Fruit fly (Drosophila melanogaster): ENCODE data around the gene CG3513.

CG3513 gene

DNA sequence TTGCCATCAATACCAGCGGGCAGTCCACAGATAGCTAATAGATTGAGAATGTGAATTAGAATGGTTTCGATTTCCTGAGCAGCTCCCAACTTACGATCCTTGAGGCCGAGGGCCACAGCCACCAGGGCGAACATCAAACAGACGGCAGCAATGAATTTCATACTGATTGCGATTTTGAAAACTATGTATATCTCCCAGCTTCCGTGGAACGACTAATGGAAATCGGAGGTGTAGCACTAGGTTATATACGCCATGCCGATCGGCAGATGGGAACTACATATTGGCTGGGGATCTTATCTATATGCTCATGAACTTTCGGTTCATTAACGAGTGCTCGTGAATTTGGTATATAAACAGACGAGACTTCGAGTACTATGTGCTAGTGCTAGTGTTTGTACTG, 3.5 kb upstream of the CG3513 start, which contains the start of gene IM33:
Gene IM33, minus strand, starts transcription at position 221 of the 400 bp plus-strand sequence.
- TF ChIP-seq HLH106 (tag; optimal IDR thresholded peaks at IDR 0.05) (no peak), Hr78 (GFP tag; optimal IDR thresholded peaks at IDR 0.05) (no peak), tai (GFP tag; optimal IDR thresholded peaks at IDR 0.05) (no peak), Sp1 (GFP tag; optimal IDR thresholded peaks at IDR 0.05) (no peak)

- no peak for TF ChIP-seq woc (GFP tag; optimal IDR thresholded peaks at IDR 0.05)
- TF ChIP-seq Rel (GFP tag; optimal IDR thresholded peaks at IDR 0.05): no peak
- TF ChIP-seq Rel (tag; optimal IDR thresholded peaks at IDR 0.05): peak; percentile 96
Observed at dm6 chr2L:3695361-3695818, 2.4 kb upstream of the CG3513 start, which contains the start of gene CG16713. Gene CG16713 (minus strand): TSS chr2L:3695411.

- no peak for TF ChIP-seq psq (GFP tag; optimal IDR thresholded peaks at IDR 0.05)
- no peak for TF ChIP-seq ey (GFP tag; optimal IDR thresholded peaks at IDR 0.05)
- TF ChIP-seq usp (GFP tag; optimal IDR thresholded peaks at IDR 0.05): no peak
- no peak for TF ChIP-seq dmrt93B (GFP tag; optimal IDR thresholded peaks at IDR 0.05)
- TF ChIP-seq Hnf4 (GFP tag; optimal IDR thresholded peaks at IDR 0.05): no peak
- TF ChIP-seq h (GFP tag; optimal IDR thresholded peaks at IDR 0.05): no peak
- TF ChIP-seq CrebA (GFP tag; optimal IDR thresholded peaks at IDR 0.05; ENCODE audit: borderline replicate concordance): no peak
- no peak for TF ChIP-seq Hr78 (GFP tag; optimal IDR thresholded peaks at IDR 0.05)
- no peak for TF ChIP-seq Dif (GFP tag; optimal IDR thresholded peaks at IDR 0.05; ENCODE audit: partially characterized antibody)
- TF ChIP-seq GATAd (GFP tag; optimal IDR thresholded peaks at IDR 0.05): no peak
- no peak for TF ChIP-seq Sp1 (GFP tag; optimal IDR thresholded peaks at IDR 0.05)
- no peak for TF ChIP-seq fru (GFP tag; optimal IDR thresholded peaks at IDR 0.05)
- no peak for TF ChIP-seq pan (optimal IDR thresholded peaks at IDR 0.05)
- TF ChIP-seq lola (GFP tag; optimal IDR thresholded peaks at IDR 0.05): no peak
- no peak for TF ChIP-seq Hr83 (GFP tag; optimal IDR thresholded peaks at IDR 0.05; ENCODE audit: poor library complexity, severe bottlenecking)
- TF ChIP-seq Myc (optimal IDR thresholded peaks at IDR 0.05): no peak
- no peak for TF ChIP-seq rgr (GFP tag; optimal IDR thresholded peaks at IDR 0.05)
- TF ChIP-seq sage (GFP tag; optimal IDR thresholded peaks at IDR 0.05): no peak
Observed at dm6 chr2L:3694920-3695319, 1.9 kb upstream of the CG3513 start, which contains the start of gene CG43165. Gene CG43165 (minus strand): TSS chr2L:3695020.

- TF ChIP-seq dmrt93B (GFP tag; optimal IDR thresholded peaks at IDR 0.05): no peak
- no peak for TF ChIP-seq CrebA (GFP tag; optimal IDR thresholded peaks at IDR 0.05; ENCODE audit: borderline replicate concordance)
- TF ChIP-seq psq (GFP tag; optimal IDR thresholded peaks at IDR 0.05): no peak
- no peak for TF ChIP-seq lola (GFP tag; optimal IDR thresholded peaks at IDR 0.05)
- no peak for TF ChIP-seq Rel (GFP tag; optimal IDR thresholded peaks at IDR 0.05)
- no peak for TF ChIP-seq Rel (tag; optimal IDR thresholded peaks at IDR 0.05)
- TF ChIP-seq dl (GFP tag; optimal IDR thresholded peaks at IDR 0.05; ENCODE audit: insufficient read depth in 1 of 2, partially characterized antibody in 2 of 2): no peak
- no peak for TF ChIP-seq fru (GFP tag; optimal IDR thresholded peaks at IDR 0.05)
- no peak for TF ChIP-seq Dif (GFP tag; optimal IDR thresholded peaks at IDR 0.05; ENCODE audit: partially characterized antibody)
- TF ChIP-seq sage (GFP tag; optimal IDR thresholded peaks at IDR 0.05): no peak
- no peak for TF ChIP-seq HLH106 (tag; optimal IDR thresholded peaks at IDR 0.05)
- TF ChIP-seq Sp1 (GFP tag; optimal IDR thresholded peaks at IDR 0.05): no peak
- TF ChIP-seq pan (optimal IDR thresholded peaks at IDR 0.05): no peak
- no peak for TF ChIP-seq GATAd (GFP tag; optimal IDR thresholded peaks at IDR 0.05)
- no peak for TF ChIP-seq Hr83 (GFP tag; optimal IDR thresholded peaks at IDR 0.05; ENCODE audit: poor library complexity, severe bottlenecking)
- TF ChIP-seq CG9705 (GFP tag; optimal IDR thresholded peaks at IDR 0.05): no peak
Observed at dm6 chr2L:3693805-3694204, 823 bp upstream of the CG3513 start, which contains the start of gene Acp24A4. Gene Acp24A4 (minus strand): TSS chr2L:3693905.

DNA sequence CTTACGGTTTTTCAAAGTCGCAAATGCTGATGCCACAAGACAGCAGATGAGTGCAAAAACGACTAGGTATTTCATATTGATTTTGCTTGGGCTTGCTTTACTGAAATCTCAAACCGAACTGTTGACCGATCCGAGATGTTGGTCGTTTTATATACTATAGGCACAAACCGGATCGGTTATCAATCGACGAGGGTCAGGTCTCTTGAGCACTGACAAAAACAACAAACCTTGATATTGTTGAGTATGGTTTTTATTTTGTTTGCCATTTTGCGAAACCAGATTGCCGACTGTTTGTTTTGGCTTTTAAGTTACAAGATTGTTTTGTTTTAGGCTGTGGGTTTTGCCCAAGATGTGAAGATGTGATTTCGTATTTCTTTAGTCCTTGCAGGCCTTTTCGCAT, 516 bp downstream of the CG3513 start, which contains the start of gene CG16704:
Gene CG16704, minus strand, starts transcription at position 122 of the 400 bp plus-strand sequence.
- TF ChIP-seq jim (GFP tag; optimal IDR thresholded peaks at IDR 0.05) (no peak), Hr78 (GFP tag; optimal IDR thresholded peaks at IDR 0.05) (no peak), Rel (GFP tag; optimal IDR thresholded peaks at IDR 0.05) (no peak), Rel (tag; optimal IDR thresholded peaks at IDR 0.05) (peak; percentile 23), ey (GFP tag; optimal IDR thresholded peaks at IDR 0.05) (no peak), dmrt93B (GFP tag; optimal IDR thresholded peaks at IDR 0.05) (no peak)

DNA sequence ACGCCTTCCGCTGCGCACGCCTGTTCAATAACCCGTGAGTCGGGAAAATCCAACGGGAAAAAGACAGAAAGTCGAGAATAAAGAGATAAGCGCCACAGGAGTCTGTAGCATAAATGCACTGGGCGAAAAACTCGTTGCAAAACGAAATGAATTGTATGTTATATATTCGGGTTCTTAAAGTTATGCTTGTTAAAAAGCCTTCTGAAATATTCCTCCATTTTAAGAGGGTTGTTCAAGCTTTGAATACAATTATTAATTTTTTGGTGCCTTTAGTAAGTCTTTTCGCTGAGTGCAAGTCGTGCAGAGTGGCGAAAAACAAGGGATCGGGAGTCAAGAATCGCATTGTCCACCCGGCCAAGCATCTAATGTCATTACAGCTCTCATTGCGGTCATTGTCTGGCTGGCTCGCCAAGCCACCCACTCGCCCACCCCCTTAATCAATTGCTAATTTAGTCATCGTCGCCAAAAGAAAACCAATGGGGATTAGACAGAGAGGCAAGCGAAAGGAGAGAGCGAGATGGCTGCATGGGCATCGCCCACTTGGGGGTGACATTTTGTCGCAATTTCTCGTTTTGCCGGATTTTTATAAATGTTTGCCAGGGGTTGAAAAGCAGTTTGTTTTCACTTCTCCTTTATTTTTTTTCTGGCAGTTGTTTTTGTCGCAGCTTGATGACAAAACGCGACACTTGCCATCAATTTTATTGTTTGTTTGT, 7.7 kb downstream of the CG3513 start:
- no peak for TF ChIP-seq foxo (GFP tag; optimal IDR thresholded peaks at IDR 0.05)
- TF ChIP-seq tai (GFP tag; optimal IDR thresholded peaks at IDR 0.05): no peak
- TF ChIP-seq dsf (GFP tag; optimal IDR thresholded peaks at IDR 0.05; ENCODE audit: borderline replicate concordance): no peak
- no peak for TF ChIP-seq sv (GFP tag; optimal IDR thresholded peaks at IDR 0.05)
- no peak for TF ChIP-seq Jra (GFP tag; optimal IDR thresholded peaks at IDR 0.05)
- TF ChIP-seq CrebA (GFP tag; optimal IDR thresholded peaks at IDR 0.05; ENCODE audit: borderline replicate concordance): no peak
- no peak for TF ChIP-seq N (GFP tag; optimal IDR thresholded peaks at IDR 0.05)
- no peak for TF ChIP-seq Abd-B (GFP tag; optimal IDR thresholded peaks at IDR 0.05)
- no peak for TF ChIP-seq br (GFP tag; optimal IDR thresholded peaks at IDR 0.05)

Data from whole organism, wandering third instar larva.